Worm (Caenorhabditis elegans) whole organism, L4 larva: ENCODE data around the gene srz-59.

ENCODE experiments used
- F49E8.2 ChIP-seq: sonication (generic microtip); optimal IDR thresholded peaks from 2 replicates; lab custom pipeline; 2016; ENCODE audit warnings: missing compliant biosample characterization, mild to moderate bottlenecking, missing genetic modification characterization, borderline replicate concordance
- ZK546.5 ChIP-seq, 2 experiments: sonication (generic microtip); optimal IDR thresholded peaks; 2 replicates each; lab custom pipeline; 2017; ENCODE audit warnings: missing biosample characterization in 2 of 2, missing genetic modification characterization in 2 of 2
- ama-1 ChIP-seq: fragments of 150-350 bp; optimal IDR thresholded peaks from 2 replicates; lab custom pipeline; 2014; ENCODE audit warnings: inconsistent platforms, mixed read lengths
- ceh-44 ChIP-seq: fragments of 200-800 bp; sonication (Bioruptor generic); IDR thresholded peaks from 2 replicates; pipeline ENCODE4 v1.3.6; 2022; ENCODE audit warnings: missing genetic modification reagents, missing genetic modification characterization, missing compliant biosample characterization
- egl-27 ChIP-seq: sonication (generic microtip); optimal IDR thresholded peaks from 3 replicates; lab custom pipeline; 2017; ENCODE audit warnings: missing biosample characterization, missing genetic modification reagents, missing genetic modification characterization
- gei-8 ChIP-seq: fragments of 200-800 bp; sonication (Bioruptor generic); optimal IDR thresholded peaks from 2 replicates; lab custom pipeline; 2018; ENCODE audit warnings: mild to moderate bottlenecking, missing genetic modification characterization, missing compliant biosample characterization
- lsy-2 ChIP-seq, 2 experiments: fragments of 150-350 bp in 1 of 2; sonication (generic microtip) in 1 of 2; optimal IDR thresholded peaks; 2 replicates each; lab custom pipeline; 2014 to 2017; ENCODE audit warnings: missing biosample characterization in 2 of 2, missing genetic modification characterization in 2 of 2
- nhr-10 ChIP-seq: fragments of 150-350 bp; optimal IDR thresholded peaks from 2 replicates; lab custom pipeline; 2014; ENCODE audit warnings: missing biosample characterization, missing genetic modification characterization
- nhr-102 ChIP-seq: sonication (generic microtip); optimal IDR thresholded peaks from 2 replicates; lab custom pipeline; 2016; ENCODE audit warnings: mild to moderate bottlenecking, missing genetic modification characterization, moderate library complexity, missing compliant biosample characterization
- nhr-77 ChIP-seq: fragments of 150-350 bp; optimal IDR thresholded peaks from 2 replicates; lab custom pipeline; 2014; ENCODE audit warnings: missing biosample characterization, missing genetic modification characterization
- unc-130 ChIP-seq: sonication (generic microtip); optimal IDR thresholded peaks from 2 replicates; lab custom pipeline; 2016; ENCODE audit warnings: missing genetic modification reagents, missing genetic modification characterization, missing compliant biosample characterization
- unc-62 ChIP-seq, 3 experiments: fragments of 150-350 bp in 1 of 3; sonication (generic microtip); optimal IDR thresholded peaks in 2 of 3; peaks in 1 of 3; 1 replicate in 1 of 3; 2 replicates in 2 of 3; lab custom pipeline; 2014 to 2017; ENCODE audit warnings: missing biosample characterization in 3 of 3, missing genetic modification characterization in 3 of 3, missing genetic modification reagents in 3 of 3, missing genotype in 1 of 3
- zfp-3 ChIP-seq: fragments of 200-800 bp; sonication (Bioruptor generic); conservative IDR thresholded peaks from 2 replicates; pipeline ENCODE4 v1.3.6; 2022; ENCODE audit warnings: missing genetic modification reagents, missing genetic modification characterization, missing compliant biosample characterization

ce11 chrIV:14103054-14103453 lies 28.8 kb upstream of the srz-59 start, which contains the start of gene F52B11.5:
- TF ChIP-seq nhr-10 (tag; lab: Kevin White, UChicago) = no peak
- peak; percentile 39 for TF ChIP-seq nhr-77 (tag; lab: Kevin White, UChicago)
- TF ChIP-seq unc-62 (GFP tag; optimal IDR thresholded peaks at IDR 0.05 in 1 of 2; lab: Kevin White, UChicago) = no peak
- TF ChIP-seq unc-62 (tag; optimal IDR thresholded peaks at IDR 0.05; lab: Kevin White, UChicago) = no peak
- TF ChIP-seq zfp-3 (GFP tag; lab: Robert Waterston, UW) = no peak
- TF ChIP-seq gei-8 (GFP tag; lab: Kevin White, UChicago) = no peak
- no peak for TF ChIP-seq ama-1 (lab: Kevin White, UChicago)
- TF ChIP-seq ceh-44 (GFP tag; lab: Robert Waterston, UW) = no peak
- TF ChIP-seq egl-27 = no peak
- TF ChIP-seq F49E8.2 (tag; lab: Kevin White, UChicago) = no peak
- no peak for TF ChIP-seq lsy-2 (tag; optimal IDR thresholded peaks at IDR 0.05; lab: Kevin White, UChicago)
- no peak for TF ChIP-seq nhr-102 (tag; lab: Kevin White, UChicago)
- TF ChIP-seq unc-130 = no peak
- no peak for TF ChIP-seq ZK546.5 (tag; optimal IDR thresholded peaks at IDR 0.05; lab: Kevin White, UChicago)
